Worm (Caenorhabditis elegans) whole organism, L2 larva: ENCODE data around the gene hecw-1.

Experiments
- C34F6.9 ChIP-seq: fragments of 150-350 bp; optimal IDR thresholded peaks from 2 replicates; lab custom pipeline; 2014; ENCODE audit warnings: missing biosample characterization, missing genetic modification characterization
- R02D3.7 ChIP-seq: fragments of 150-350 bp; optimal IDR thresholded peaks from 2 replicates; lab custom pipeline; 2014; ENCODE audit warnings: missing biosample characterization, missing genetic modification characterization
- Y55F3AM.14 ChIP-seq: fragments of 200-800 bp; sonication (Bioruptor generic); optimal IDR thresholded peaks from 2 replicates; lab custom pipeline; 2018; ENCODE audit warnings: mild to moderate bottlenecking, missing genetic modification characterization, missing compliant biosample characterization
- alr-1 ChIP-seq: fragments of 150-350 bp; optimal IDR thresholded peaks from 2 replicates; lab custom pipeline; 2014; ENCODE audit warnings: missing biosample characterization, missing genetic modification characterization
- aly-2 ChIP-seq: fragments of 150-350 bp; optimal IDR thresholded peaks from 2 replicates; lab custom pipeline; 2014; ENCODE audit warnings: missing biosample characterization, missing genetic modification characterization
- blmp-1 ChIP-seq: sonication (generic microtip); optimal IDR thresholded peaks from 2 replicates; lab custom pipeline; 2017; ENCODE audit warnings: missing genetic modification characterization, mild to moderate bottlenecking, missing compliant biosample characterization, antibody characterized with exemption, moderate library complexity; ENCODE audit not compliant: insufficient read depth
- ceh-16 ChIP-seq: fragments of 150-350 bp; optimal IDR thresholded peaks from 2 replicates; lab custom pipeline; 2014; ENCODE audit warnings: missing biosample characterization, missing genetic modification characterization
- ceh-82 ChIP-seq: fragments of 150-350 bp; optimal IDR thresholded peaks from 2 replicates; lab custom pipeline; 2014; ENCODE audit warnings: missing biosample characterization, missing genetic modification characterization
- crh-2 ChIP-seq: sonication (generic microtip); optimal IDR thresholded peaks from 2 replicates; lab custom pipeline; 2017; ENCODE audit warnings: missing biosample characterization, missing genetic modification characterization
- egl-27 ChIP-seq: sonication (generic microtip); optimal IDR thresholded peaks from 3 replicates; lab custom pipeline; 2017; ENCODE audit warnings: missing biosample characterization, missing genetic modification reagents, missing genetic modification characterization
- elt-1 ChIP-seq: fragments of 150-350 bp; optimal IDR thresholded peaks from 2 replicates; lab custom pipeline; 2014; ENCODE audit warnings: missing biosample characterization, missing genetic modification characterization
- elt-3 ChIP-seq: sonication (generic microtip); optimal IDR thresholded peaks from 2 replicates; lab custom pipeline; 2017; ENCODE audit warnings: missing biosample characterization, missing genetic modification characterization
- fos-1 ChIP-seq: fragments of 150-350 bp; optimal IDR thresholded peaks from 2 replicates; lab custom pipeline; 2014; ENCODE audit warnings: missing biosample characterization, missing genetic modification characterization
- gmeb-1 ChIP-seq: fragments of 150-350 bp; optimal IDR thresholded peaks from 2 replicates; lab custom pipeline; 2014; ENCODE audit warnings: missing biosample characterization, missing genetic modification characterization
- lin-11 ChIP-seq: fragments of 150-350 bp; sonication (generic microtip); optimal IDR thresholded peaks from 2 replicates; lab custom pipeline; 2014; ENCODE audit warnings: missing biosample characterization, missing genetic modification characterization, inconsistent platforms, mixed read lengths
- lin-13 ChIP-seq: fragments of 150-350 bp; optimal IDR thresholded peaks from 2 replicates; lab custom pipeline; 2014; ENCODE audit warnings: missing biosample characterization, missing genetic modification reagents, missing genetic modification characterization
- lin-39 ChIP-seq: fragments of 150-350 bp; optimal IDR thresholded peaks from 2 replicates; lab custom pipeline; 2014; ENCODE audit warnings: missing biosample characterization, missing genetic modification reagents, missing genetic modification characterization
- lsy-2 ChIP-seq, 2 experiments: fragments of 150-350 bp in 1 of 2; sonication (generic microtip) in 1 of 2; optimal IDR thresholded peaks; 2 replicates each; lab custom pipeline; 2014 to 2017; ENCODE audit warnings: missing biosample characterization in 2 of 2, missing genetic modification characterization in 2 of 2
- mbf-1 ChIP-seq: sonication (generic microtip); optimal IDR thresholded peaks from 2 replicates; lab custom pipeline; 2017; ENCODE audit warnings: missing biosample characterization, missing genetic modification characterization
- mdl-1 ChIP-seq, 2 experiments: fragments of 150-350 bp in 1 of 2; sonication (generic microtip) in 1 of 2; optimal IDR thresholded peaks; 2 replicates each; lab custom pipeline; 2017; ENCODE audit warnings: missing biosample characterization in 2 of 2, missing genetic modification characterization in 2 of 2
- nhr-10 ChIP-seq: sonication (generic microtip); optimal IDR thresholded peaks from 2 replicates; lab custom pipeline; 2017; ENCODE audit warnings: missing biosample characterization, missing genetic modification characterization
- nhr-12 ChIP-seq: fragments of 150-350 bp; optimal IDR thresholded peaks from 2 replicates; lab custom pipeline; 2014; ENCODE audit warnings: missing biosample characterization, missing genetic modification characterization
- nhr-129 ChIP-seq: fragments of 150-350 bp; optimal IDR thresholded peaks from 2 replicates; lab custom pipeline; 2014; ENCODE audit warnings: missing biosample characterization, missing genetic modification characterization
- nhr-21 ChIP-seq: fragments of 150-350 bp; optimal IDR thresholded peaks from 2 replicates; lab custom pipeline; 2014; ENCODE audit warnings: missing biosample characterization, missing genetic modification characterization
- nhr-237 ChIP-seq: fragments of 150-350 bp; optimal IDR thresholded peaks from 2 replicates; lab custom pipeline; 2014; ENCODE audit warnings: missing biosample characterization, missing genetic modification characterization
- nhr-25 ChIP-seq: fragments of 150-350 bp; sonication (generic microtip); optimal IDR thresholded peaks from 3 replicates; lab custom pipeline; 2014; ENCODE audit warnings: missing biosample characterization, missing genetic modification characterization
- nhr-6 ChIP-seq: fragments of 150-350 bp; optimal IDR thresholded peaks from 2 replicates; lab custom pipeline; 2014; ENCODE audit warnings: missing biosample characterization, missing genetic modification characterization
- nhr-77 ChIP-seq: fragments of 150-350 bp; optimal IDR thresholded peaks from 2 replicates; lab custom pipeline; 2014; ENCODE audit warnings: missing biosample characterization, missing genetic modification characterization
- peb-1 ChIP-seq: fragments of 150-350 bp; optimal IDR thresholded peaks from 2 replicates; lab custom pipeline; 2014; ENCODE audit warnings: missing biosample characterization, missing genetic modification characterization
- sem-4 ChIP-seq: fragments of 150-350 bp; optimal IDR thresholded peaks from 2 replicates; lab custom pipeline; 2014; ENCODE audit warnings: missing biosample characterization, missing genetic modification reagents, missing genetic modification characterization
- skn-1 ChIP-seq: sonication (generic microtip); optimal IDR thresholded peaks from 2 replicates; lab custom pipeline; 2017; ENCODE audit warnings: missing biosample characterization, missing genetic modification characterization
- sma-3 ChIP-seq: sonication (generic microtip); optimal IDR thresholded peaks from 2 replicates; lab custom pipeline; 2016; ENCODE audit warnings: missing genetic modification reagents, missing genetic modification characterization, missing compliant biosample characterization
- sma-9 ChIP-seq, 2 experiments: fragments of 150-350 bp in 1 of 2; sonication (generic microtip) in 1 of 2; optimal IDR thresholded peaks; 2 replicates each; lab custom pipeline; 2014 to 2016; ENCODE audit warnings: missing genetic modification characterization in 2 of 2, mild to moderate bottlenecking in 1 of 2, missing biosample characterization in 1 of 2, missing compliant biosample characterization in 1 of 2, missing genetic modification reagents in 1 of 2, moderate library complexity in 1 of 2
- snpc-4 ChIP-seq: fragments of 150-350 bp; optimal IDR thresholded peaks from 2 replicates; lab custom pipeline; 2014; ENCODE audit warnings: missing biosample characterization, missing genetic modification characterization
- unc-55 ChIP-seq: fragments of 150-350 bp; sonication (generic microtip); optimal IDR thresholded peaks from 3 replicates; lab custom pipeline; 2014; ENCODE audit warnings: missing biosample characterization, missing genetic modification reagents, missing genetic modification characterization
- unc-62 ChIP-seq: fragments of 150-350 bp; optimal IDR thresholded peaks from 2 replicates; lab custom pipeline; 2014; ENCODE audit warnings: missing biosample characterization, missing genetic modification reagents, missing genetic modification characterization
- ztf-1 ChIP-seq: fragments of 200-800 bp; sonication (Bioruptor generic); conservative IDR thresholded peaks from 2 replicates; pipeline ENCODE4 v1.3.6; 2022; ENCODE audit warnings: missing genetic modification characterization, missing compliant biosample characterization
- ztf-11 ChIP-seq: sonication (generic microtip); optimal IDR thresholded peaks from 2 replicates; lab custom pipeline; 2017; ENCODE audit warnings: missing biosample characterization, missing genetic modification characterization

The hecw-1 gene

DNA sequence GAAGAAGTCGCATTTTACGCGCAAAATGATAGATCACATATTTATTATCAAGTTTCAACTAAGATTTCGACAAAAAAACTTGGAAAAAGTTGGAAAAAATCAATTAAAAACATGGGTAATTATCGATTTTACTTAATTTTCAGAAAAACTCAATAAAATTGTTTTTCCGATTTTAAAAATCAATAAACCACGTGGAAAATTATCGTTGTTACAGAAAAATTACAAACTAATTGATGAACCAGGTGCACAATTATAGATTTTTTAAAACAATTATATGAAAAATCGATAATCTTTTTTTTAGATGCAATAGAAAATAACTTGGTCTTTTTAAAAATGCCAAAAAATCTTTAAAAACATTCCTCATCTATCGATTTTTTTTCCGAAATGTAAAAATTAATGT, 40.9 kb upstream of the hecw-1 start:
- TF ChIP-seq nhr-10 (tag; lab: Kevin White, UChicago) (no peak), elt-1 (tag; lab: Kevin White, UChicago) (no peak), nhr-237 (tag; lab: Kevin White, UChicago) (no peak), sma-3 (GFP tag; lab: Kevin White, UChicago) (no peak), mbf-1 (tag; lab: Kevin White, UChicago) (no peak), elt-3 (tag; lab: Kevin White, UChicago) (no peak), nhr-12 (tag; lab: Kevin White, UChicago) (no peak), alr-1 (tag; lab: Kevin White, UChicago) (no peak), nhr-77 (tag; lab: Kevin White, UChicago) (no peak), skn-1 (tag; lab: Kevin White, UChicago) (no peak), snpc-4 (tag; lab: Kevin White, UChicago) (no peak)
- TF ChIP-seq, all 48 proteins: peak for 0

ce11 chrIII:3429761-3430160, 40.0 kb upstream of the hecw-1 start:
- TF ChIP-seq lsy-2 (tag; optimal IDR thresholded peaks at IDR 0.05; lab: Kevin White, UChicago) (no peak), skn-1 (tag; lab: Kevin White, UChicago) (no peak), nhr-21 (no peak), aly-2 (tag; lab: Kevin White, UChicago) (no peak), R02D3.7 (tag; lab: Kevin White, UChicago) (no peak)

DNA sequence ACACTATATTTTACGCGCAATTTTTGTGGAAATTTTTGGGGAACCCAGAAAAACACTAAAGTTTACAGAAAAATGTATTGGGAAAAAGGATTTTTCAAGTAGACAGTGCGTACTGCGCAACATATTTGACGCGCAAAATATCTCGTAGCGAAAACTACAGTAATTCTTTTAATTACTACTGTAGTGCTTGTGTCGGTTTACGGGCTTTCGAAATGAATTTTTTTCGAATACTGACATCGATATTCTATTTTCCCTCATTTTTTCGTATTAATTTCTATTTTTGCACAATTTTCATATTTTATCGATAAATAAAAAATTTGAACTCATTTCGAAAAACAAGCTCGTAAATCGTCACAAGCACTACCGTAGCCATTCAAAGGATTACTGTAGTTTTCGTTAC, 38.8 kb upstream of the hecw-1 start:
- no peak for TF ChIP-seq peb-1 (tag; lab: Kevin White, UChicago)
- no peak for TF ChIP-seq gmeb-1 (tag; lab: Kevin White, UChicago)
- no peak for TF ChIP-seq egl-27 (tag; lab: Kevin White, UChicago)
- no peak for TF ChIP-seq lin-11 (tag; lab: Kevin White, UChicago)
- no peak for TF ChIP-seq ceh-16
- TF ChIP-seq R02D3.7 (tag; lab: Kevin White, UChicago) = no peak
- TF ChIP-seq nhr-12 (tag; lab: Kevin White, UChicago) = no peak
- TF ChIP-seq mdl-1 (tag; optimal IDR thresholded peaks at IDR 0.05; lab: Kevin White, UChicago) = no peak
- TF ChIP-seq ceh-82 = no peak
- TF ChIP-seq blmp-1 (tag; lab: Kevin White, UChicago) = no peak
- no peak for TF ChIP-seq nhr-237 (tag; lab: Kevin White, UChicago)
- no peak for TF ChIP-seq nhr-129
- TF ChIP-seq elt-3 (tag; lab: Kevin White, UChicago) = no peak
- no peak for TF ChIP-seq aly-2 (tag; lab: Kevin White, UChicago)
- no peak for TF ChIP-seq crh-2 (tag; lab: Kevin White, UChicago)
- TF ChIP-seq lin-39 (tag; lab: Kevin White, UChicago) = no peak
- no peak for TF ChIP-seq fos-1 (tag; lab: Kevin White, UChicago)
- TF ChIP-seq sma-3 (GFP tag; lab: Kevin White, UChicago) = no peak

- no peak for TF ChIP-seq Y55F3AM.14 (GFP tag; lab: Kevin White, UChicago)
- TF ChIP-seq sma-3 (GFP tag; lab: Kevin White, UChicago) = no peak
- TF ChIP-seq lin-39 (tag; lab: Kevin White, UChicago) = no peak
Measured at ce11 chrIII:3426741-3427140, 37.0 kb upstream of the hecw-1 start.

- no peak for TF ChIP-seq R02D3.7 (tag; lab: Kevin White, UChicago)
- no peak for TF ChIP-seq ztf-1
- no peak for TF ChIP-seq snpc-4 (tag; lab: Kevin White, UChicago)
- TF ChIP-seq sem-4 (tag; lab: Kevin White, UChicago) = no peak
- no peak for TF ChIP-seq nhr-77 (tag; lab: Kevin White, UChicago)
- no peak for TF ChIP-seq ceh-82
- no peak for TF ChIP-seq mbf-1 (tag; lab: Kevin White, UChicago)
- no peak for TF ChIP-seq lsy-2 (tag; optimal IDR thresholded peaks at IDR 0.05; lab: Kevin White, UChicago)
- no peak for TF ChIP-seq lin-13 (GFP tag; lab: Kevin White, UChicago)
Measured at ce11 chrIII:3425438-3425837, 35.7 kb upstream of the hecw-1 start, which contains the start of gene metl-18. TSS of gene metl-18 (plus strand) at chrIII:3425738.

DNA sequence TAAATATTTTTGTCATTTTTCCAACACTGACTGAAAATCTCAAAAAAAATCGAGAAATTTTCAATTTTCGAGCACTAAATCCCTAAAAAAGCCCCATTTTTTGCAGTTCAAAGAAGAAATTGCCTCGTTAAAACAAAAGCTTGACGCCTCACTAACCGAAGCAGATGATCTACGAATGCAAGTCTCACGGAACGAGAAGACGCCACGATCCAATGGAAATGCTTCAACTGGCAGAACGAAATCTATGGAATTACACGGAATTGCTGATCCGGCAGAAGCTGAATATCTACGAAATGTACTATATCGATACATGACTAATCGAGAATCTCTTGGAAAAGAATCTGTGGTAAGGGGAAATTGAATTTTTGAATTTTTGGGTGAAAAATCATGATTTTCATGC, 34.2 kb upstream of the hecw-1 start:
- TF ChIP-seq crh-2 (tag; lab: Kevin White, UChicago) (no peak), sma-9 (GFP tag; optimal IDR thresholded peaks at IDR 0.05; lab: Kevin White, UChicago) (no peak), sma-9 (tag; optimal IDR thresholded peaks at IDR 0.05; lab: Kevin White, UChicago) (no peak), R02D3.7 (tag; lab: Kevin White, UChicago) (no peak), nhr-10 (tag; lab: Kevin White, UChicago) (no peak), nhr-25 (no peak), C34F6.9 (tag; lab: Kevin White, UChicago) (no peak), sem-4 (tag; lab: Kevin White, UChicago) (no peak), nhr-237 (tag; lab: Kevin White, UChicago) (no peak), nhr-77 (tag; lab: Kevin White, UChicago) (no peak), ztf-11 (no peak), lin-11 (tag; lab: Kevin White, UChicago) (no peak), nhr-6 (tag; lab: Kevin White, UChicago) (no peak), unc-62 (GFP tag; lab: Kevin White, UChicago) (no peak), unc-55 (GFP tag; lab: Kevin White, UChicago) (no peak), Y55F3AM.14 (GFP tag; lab: Kevin White, UChicago) (no peak)
